Worm (Caenorhabditis elegans) whole organism, L4/young adult: ENCODE results near the gene srz-102.

Experiments used
- W03F9.2 ChIP-seq: fragments of 150-350 bp; optimal IDR thresholded peaks from 2 replicates; lab custom pipeline; 2014; ENCODE audit warnings: missing biosample characterization, missing genetic modification characterization
- dao-5 ChIP-seq: sonication (generic microtip); optimal IDR thresholded peaks from 2 replicates; lab custom pipeline; 2016; ENCODE audit warnings: missing genotype, missing genetic modification characterization, moderate library complexity, missing compliant biosample characterization
- him-1 ChIP-seq: sonication (generic microtip); optimal IDR thresholded peaks from 2 replicates; lab custom pipeline; 2016; ENCODE audit warnings: missing genotype, missing genetic modification reagents, missing genetic modification characterization, missing compliant biosample characterization

- TF ChIP-seq him-1 (tag; lab: Kevin White, UChicago) (no peak), dao-5 (tag; lab: Kevin White, UChicago) (no peak), W03F9.2 (tag; lab: Kevin White, UChicago) (no peak)
Observed at ce11 chrV:16699752-16700259, 12.5 kb downstream of the srz-102 start, which contains the start of gene Y70C5C.1.
